Fruit fly (Drosophila melanogaster): Measurements from ENCODE around the gene AnxB11.
A peak's percentile ranks its signal among the peaks of the same experiment; 100 is the strongest.

Gene AnxB11

dm6 chrX:16422466-16423124 is 530 bp upstream of the AnxB11 start, which contains the start of gene hang (continued):
- TF ChIP-seq crp (GFP tag; optimal IDR thresholded peaks at IDR 0.05): no peak
- TF ChIP-seq CG4707 (GFP tag; optimal IDR thresholded peaks at IDR 0.05): peak; percentile 1
- TF ChIP-seq gro (GFP tag; optimal IDR thresholded peaks at IDR 0.05): peak; percentile 65
- no peak for TF ChIP-seq fd96Cb (tag; optimal IDR thresholded peaks at IDR 0.05)
- 0 out of 2 replicates have a peak, but pooled peaks have one; percentile 6 for TF ChIP-seq CG31224 (GFP tag; IDR thresholded peaks at IDR 0.05)
- no peak for TF ChIP-seq Awh (GFP tag; IDR thresholded peaks at IDR 0.05)
- no peak for TF ChIP-seq pan (optimal IDR thresholded peaks at IDR 0.05)
- TF ChIP-seq pan (GFP tag; optimal IDR thresholded peaks at IDR 0.05 in 1 of 2, IDR thresholded peaks at IDR 0.05 in 1 of 2): no peak
- TF ChIP-seq CG6854 (GFP tag; optimal IDR thresholded peaks at IDR 0.05): peak; percentile 66
- TF ChIP-seq hb (GFP tag; IDR thresholded peaks at IDR 0.05; ENCODE audit: partially characterized antibody): peak; percentile 38; the same call in 2 of the 3 replicates
- no peak for TF ChIP-seq CG15696 (tag; optimal IDR thresholded peaks at IDR 0.05)
- TF ChIP-seq ap (GFP tag; IDR thresholded peaks at IDR 0.05): no peak
- no peak for TF ChIP-seq CTCF (GFP tag; optimal IDR thresholded peaks at IDR 0.05)
- TF ChIP-seq CG18599 (GFP tag; optimal IDR thresholded peaks at IDR 0.05): peak; percentile 65
- TF ChIP-seq ci (GFP tag; IDR thresholded peaks at IDR 0.05): peak; percentile 75
- no peak for TF ChIP-seq B-H2 (GFP tag; optimal IDR thresholded peaks at IDR 0.05)
- peak; percentile 82 for TF ChIP-seq ato (GFP tag; IDR thresholded peaks at IDR 0.05; ENCODE audit: partially characterized antibody)
- peak; percentile 56 for TF ChIP-seq CG17186 (GFP tag; optimal IDR thresholded peaks at IDR 0.05)
- TF ChIP-seq CG7372 (GFP tag; IDR thresholded peaks at IDR 0.05): no peak
- peak; percentile 82 for TF ChIP-seq CG15514 (GFP tag; optimal IDR thresholded peaks at IDR 0.05)
- TF ChIP-seq CG14710 (tag; optimal IDR thresholded peaks at IDR 0.05): peak; percentile 93
- TF ChIP-seq Hmx (GFP tag; optimal IDR thresholded peaks at IDR 0.05): no peak
- TF ChIP-seq ATbp (GFP tag; optimal IDR thresholded peaks at IDR 0.05): no peak
- no peak for TF ChIP-seq CG10274 (GFP tag; optimal IDR thresholded peaks at IDR 0.05)
- TF ChIP-seq CG8765 (GFP tag; IDR thresholded peaks at IDR 0.05): no peak
- no peak for TF ChIP-seq CG2712 (tag; optimal IDR thresholded peaks at IDR 0.05)
- TF ChIP-seq Atf6 (GFP tag; IDR thresholded peaks at IDR 0.05): 0 out of 2 replicates have a peak, but pooled peaks have one; percentile 12
- TF ChIP-seq CG7928 (GFP tag; optimal IDR thresholded peaks at IDR 0.05): peak; percentile 25
- TF ChIP-seq Hr78 (GFP tag; optimal IDR thresholded peaks at IDR 0.05): peak in 1 of 2 experiments; percentile 12
- TF ChIP-seq CG32772 (GFP tag; IDR thresholded peaks at IDR 0.05): no peak
- TF ChIP-seq PHDP (tag; optimal IDR thresholded peaks at IDR 0.05): peak; percentile 20
- TF ChIP-seq wdn (GFP tag; IDR thresholded peaks at IDR 0.05): 0 out of 2 replicates have a peak, but pooled peaks have one; percentile 30
- peak; percentile 73 for TF ChIP-seq Fer1 (GFP tag; optimal IDR thresholded peaks at IDR 0.05)
- TF ChIP-seq Aef1 (GFP tag; IDR thresholded peaks at IDR 0.05): peak; percentile 23; the same call in 1 of the 3 replicates
- TF ChIP-seq lilli (GFP tag; optimal IDR thresholded peaks at IDR 0.05): peak; percentile 25
- peak; percentile 90 for TF ChIP-seq BEAF-32 (GFP tag; optimal IDR thresholded peaks at IDR 0.05)
- no peak for TF ChIP-seq CG5245 (GFP tag; optimal IDR thresholded peaks at IDR 0.05)
- TF ChIP-seq CG17385 (GFP tag; optimal IDR thresholded peaks at IDR 0.05): peak; percentile 37
- TF ChIP-seq CG17361 (GFP tag; IDR thresholded peaks at IDR 0.05): no peak
- no peak for TF ChIP-seq CG13775 (GFP tag; optimal IDR thresholded peaks at IDR 0.05)
- TF ChIP-seq zen (tag; optimal IDR thresholded peaks at IDR 0.05): no peak
- TF ChIP-seq CG11247 (GFP tag; IDR thresholded peaks at IDR 0.05): peak; percentile 51
- peak; percentile 60 for TF ChIP-seq ash1 (GFP tag; optimal IDR thresholded peaks at IDR 0.05)
- peak; percentile 24 for TF ChIP-seq NfI (GFP tag; optimal IDR thresholded peaks at IDR 0.05)
- TF ChIP-seq mirr (GFP tag; optimal IDR thresholded peaks at IDR 0.05): no peak
- no peak for TF ChIP-seq B-H1 (GFP tag; IDR thresholded peaks at IDR 0.05)
- TF ChIP-seq CG7839 (tag; optimal IDR thresholded peaks at IDR 0.05): peak; percentile 14
- no peak for TF ChIP-seq hth (optimal IDR thresholded peaks at IDR 0.05)
- TF ChIP-seq Ravus (GFP tag; IDR thresholded peaks at IDR 0.05): no peak
- no peak for TF ChIP-seq Sry-β (GFP tag; optimal IDR thresholded peaks at IDR 0.05)

All from whole organism, embryonic.